Fruit fly (Drosophila melanogaster) whole organism, adult: ENCODE measurements around the gene hgo.

Experiments
- CG33017 ChIP-seq: fragments of 200-800 bp; sonication (Bioruptor generic); optimal IDR thresholded peaks from 2 replicates; lab custom pipeline; 2018; ENCODE audit warnings: missing biosample characterization, mild to moderate bottlenecking, missing genetic modification characterization, moderate library complexity
- CG5204 ChIP-seq: fragments of 200-800 bp; sonication (Bioruptor generic); optimal IDR thresholded peaks from 2 replicates; lab custom pipeline; 2016; ENCODE audit warnings: missing biosample characterization, missing genetic modification characterization
- CG7101 ChIP-seq: fragments of 200-800 bp; sonication (Bioruptor generic); optimal IDR thresholded peaks from 2 replicates; lab custom pipeline; 2018; ENCODE audit warnings: missing biosample characterization, mild to moderate bottlenecking, missing genetic modification characterization, moderate library complexity
- Clk ChIP-seq: fragments of 200-800 bp; sonication (Bioruptor generic); optimal IDR thresholded peaks from 2 replicates; lab custom pipeline; 2017; ENCODE audit warnings: missing biosample characterization, missing genetic modification characterization
- Crg-1 ChIP-seq: fragments of 200-800 bp; sonication (Bioruptor generic); optimal IDR thresholded peaks from 2 replicates; lab custom pipeline; 2016; ENCODE audit warnings: missing biosample characterization, missing genetic modification characterization
- Hr96 ChIP-seq: fragments of 200-800 bp; sonication (Bioruptor generic); optimal IDR thresholded peaks from 2 replicates; lab custom pipeline; 2016; ENCODE audit warnings: missing biosample characterization, missing genetic modification characterization
- bab1 ChIP-seq: fragments of 200-800 bp; sonication (Bioruptor generic); optimal IDR thresholded peaks from 3 replicates; lab custom pipeline; 2019; ENCODE audit warnings: missing biosample characterization, mild to moderate bottlenecking, missing genetic modification characterization, moderate library complexity
- cic ChIP-seq: fragments of 200-800 bp; sonication (Bioruptor generic); optimal IDR thresholded peaks from 2 replicates; lab custom pipeline; 2017; ENCODE audit warnings: missing biosample characterization, mild to moderate bottlenecking, missing genetic modification characterization, moderate library complexity
- kay ChIP-seq: fragments of 200-800 bp; sonication (Bioruptor generic); peaks from one replicate; lab custom pipeline; 2016; ENCODE audit warnings: missing biosample characterization, missing genetic modification characterization, borderline replicate concordance
- ovo ChIP-seq: fragments of 200-800 bp; sonication (Bioruptor generic); optimal IDR thresholded peaks from 2 replicates; lab custom pipeline; 2016; ENCODE audit warnings: missing biosample characterization, missing genetic modification characterization
- tj ChIP-seq: fragments of 200-800 bp; sonication (Bioruptor generic); optimal IDR thresholded peaks from 3 replicates; lab custom pipeline; 2017; ENCODE audit warnings: missing biosample characterization, mild to moderate bottlenecking, missing genetic modification characterization, moderate library complexity
- toe ChIP-seq: fragments of 200-800 bp; sonication (Bioruptor generic); optimal IDR thresholded peaks from 2 replicates; lab custom pipeline; 2016; ENCODE audit warnings: missing biosample characterization, missing genetic modification characterization

Gene hgo

DNA sequence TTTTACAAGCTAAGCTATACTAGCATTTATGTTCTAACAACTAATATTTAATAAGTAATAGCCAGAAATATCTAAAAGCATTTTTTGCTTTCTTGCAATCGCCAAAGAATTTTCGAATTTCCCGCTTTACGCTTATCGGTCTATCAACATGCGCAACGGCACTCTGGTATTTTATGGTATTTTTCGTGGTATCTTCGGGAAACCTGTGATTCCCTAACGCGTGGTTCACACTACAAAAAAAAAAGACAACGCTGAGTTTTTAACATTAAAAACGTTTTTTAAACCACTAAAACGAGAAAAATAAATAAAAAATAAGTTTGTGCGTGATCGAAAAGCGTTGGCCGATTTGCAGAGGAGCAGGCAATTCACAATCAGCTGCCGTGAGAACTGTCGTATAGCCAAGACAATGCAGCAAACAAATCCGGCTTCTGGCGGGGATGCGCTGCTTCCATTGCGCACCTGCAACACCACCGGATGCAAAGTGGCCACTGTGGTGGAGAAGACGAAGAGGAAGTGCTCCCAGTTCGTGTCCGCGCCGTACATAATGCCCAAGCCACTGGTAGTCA lies 42.7 kb downstream of the hgo start, which contains the start of gene Boh2:
Boh2 (plus strand) TSS at position 207 of the 566 bp plus-strand sequence.
- TF ChIP-seq Hr96 (GFP tag; lab: Kevin White, UChicago): no peak
- no peak for TF ChIP-seq Crg-1
- TF ChIP-seq tj (GFP tag; lab: Kevin White, UChicago): no peak
- TF ChIP-seq CG5204 (GFP tag; lab: Kevin White, UChicago): no peak
- TF ChIP-seq Clk: no peak

- no peak for TF ChIP-seq tj (GFP tag; lab: Kevin White, UChicago)
- no peak for TF ChIP-seq ovo (GFP tag; lab: Kevin White, UChicago)
- TF ChIP-seq toe (GFP tag; lab: Kevin White, UChicago): no peak
Observed at dm6 chr2L:11182148-11182593, 46.0 kb downstream of the hgo start.

- TF ChIP-seq Clk (no peak), kay (GFP tag; lab: Kevin White, UChicago) (peak; percentile 20), tj (GFP tag; lab: Kevin White, UChicago) (peak; percentile 86)
Observed at dm6 chr2L:11182610-11183243, 46.5 kb downstream of the hgo start.

DNA sequence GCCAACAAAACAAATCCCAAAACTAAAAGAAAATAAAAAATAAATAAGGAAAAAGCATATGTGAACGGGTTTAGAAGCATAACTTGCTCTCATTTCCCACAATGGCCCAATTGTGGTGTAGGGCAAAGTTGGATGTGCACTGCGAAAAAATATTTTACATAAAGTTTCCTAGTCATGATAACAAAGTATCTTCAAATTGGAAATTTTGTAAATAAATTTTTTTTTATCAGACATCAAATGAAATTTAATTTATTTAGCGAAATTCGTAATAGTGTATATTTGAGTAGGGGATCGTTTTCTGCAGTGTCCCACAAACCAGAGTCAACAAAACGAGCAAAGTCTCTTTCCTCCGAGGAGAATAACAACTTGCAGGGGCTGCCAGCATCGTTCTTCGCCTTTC lies 48.0 kb downstream of the hgo start:
- no peak for TF ChIP-seq Crg-1
- TF ChIP-seq tj (GFP tag; lab: Kevin White, UChicago): no peak
- no peak for TF ChIP-seq CG7101
- TF ChIP-seq CG5204 (GFP tag; lab: Kevin White, UChicago): no peak
- TF ChIP-seq bab1 (GFP tag; lab: Kevin White, UChicago): no peak
- no peak for TF ChIP-seq CG33017
- TF ChIP-seq cic (GFP tag; lab: Kevin White, UChicago): no peak
- no peak for TF ChIP-seq Hr96 (GFP tag; lab: Kevin White, UChicago)
